Fruit fly (Drosophila melanogaster) whole organism, embryonic: ENCODE results near the gene CG15740.

ENCODE experiments used
- CG13424 ChIP-seq: fragments of 200-800 bp; sonication (Bioruptor generic); optimal IDR thresholded peaks from 2 replicates; lab custom pipeline; 2019; ENCODE audit warnings: missing biosample characterization, mild to moderate bottlenecking, missing genetic modification characterization, moderate library complexity
- CG14050 ChIP-seq: fragments of 200-800 bp; sonication (Bioruptor generic); IDR thresholded peaks from 3 replicates; pipeline ENCODE4 v1.3.6; 2022; ENCODE audit warnings: missing biosample characterization, missing genetic modification characterization
- CG14441 ChIP-seq: fragments of 200-800 bp; sonication (Bioruptor generic); IDR thresholded peaks from 2 replicates; pipeline ENCODE4 v1.3.6; 2022; ENCODE audit warnings: missing biosample characterization, missing genetic modification characterization
- CG14667 ChIP-seq: fragments of 200-800 bp; sonication (Bioruptor generic); IDR thresholded peaks from 2 replicates; pipeline ENCODE4 v1.3.6; 2022; ENCODE audit warnings: missing biosample characterization, missing genetic modification characterization
- CG1602 ChIP-seq: fragments of 200-800 bp; sonication (Bioruptor generic); optimal IDR thresholded peaks from 3 replicates; lab custom pipeline; 2016; ENCODE audit warnings: missing biosample characterization, missing genetic modification characterization
- CG1832 ChIP-seq: fragments of 200-800 bp; sonication (Bioruptor generic); optimal IDR thresholded peaks from 2 replicates; lab custom pipeline; 2017; ENCODE audit warnings: missing biosample characterization, mild to moderate bottlenecking, missing genetic modification characterization, inconsistent platforms
- CG18764 ChIP-seq: fragments of 200-800 bp; sonication (Bioruptor generic); optimal IDR thresholded peaks from 3 replicates; lab custom pipeline; 2016; ENCODE audit warnings: missing biosample characterization, missing genetic modification characterization
- CG3065 ChIP-seq: fragments of 200-800 bp; sonication (Bioruptor generic); optimal IDR thresholded peaks from 2 replicates; lab custom pipeline; 2016; ENCODE audit warnings: missing biosample characterization, missing genetic modification characterization
- CG33557 ChIP-seq: fragments of 200-800 bp; sonication (Bioruptor generic); optimal IDR thresholded peaks from 2 replicates; lab custom pipeline; 2019; ENCODE audit warnings: missing biosample characterization, mild to moderate bottlenecking, missing genetic modification characterization, moderate library complexity
- CG34422 ChIP-seq: fragments of 200-800 bp; sonication (Bioruptor generic); IDR thresholded peaks from 3 replicates; pipeline ENCODE4 v1.3.6; 2022; ENCODE audit warnings: missing biosample characterization, missing genetic modification characterization
- CG42726 ChIP-seq: fragments of 200-800 bp; sonication (Bioruptor generic); IDR thresholded peaks from 2 replicates; pipeline ENCODE4 v1.3.6; 2022; ENCODE audit warnings: missing biosample characterization, missing genetic modification characterization; ENCODE audit not compliant: partially characterized antibody
- CG5180 ChIP-seq: fragments of 200-800 bp; sonication (Bioruptor generic); optimal IDR thresholded peaks from 3 replicates; lab custom pipeline; 2017; ENCODE audit warnings: missing biosample characterization, missing genetic modification characterization, mild to moderate bottlenecking, moderate library complexity, missing genetic modification reagents
- CG6175 ChIP-seq: fragments of 200-800 bp; sonication (Bioruptor generic); IDR thresholded peaks from 3 replicates; pipeline ENCODE4 v1.3.6; 2022; ENCODE audit warnings: missing biosample characterization, missing genetic modification characterization
- CG6765 ChIP-seq: fragments of 200-800 bp; sonication (Bioruptor generic); optimal IDR thresholded peaks from 3 replicates; lab custom pipeline; 2017; ENCODE audit warnings: missing biosample characterization, mild to moderate bottlenecking, missing genetic modification characterization
- CG7839 ChIP-seq: fragments of 200-800 bp; sonication (Bioruptor generic); optimal IDR thresholded peaks from 3 replicates; lab custom pipeline; 2018; ENCODE audit warnings: missing biosample characterization, mild to moderate bottlenecking, missing genetic modification characterization, moderate library complexity
- CG7963 ChIP-seq: fragments of 200-800 bp; sonication (Bioruptor generic); IDR thresholded peaks from 3 replicates; pipeline ENCODE4 v1.3.6; 2022; ENCODE audit warnings: missing biosample characterization, missing genetic modification characterization; ENCODE audit not compliant: partially characterized antibody
- CG8765 ChIP-seq: fragments of 200-800 bp; sonication (Bioruptor generic); IDR thresholded peaks from 2 replicates; pipeline ENCODE4 v1.3.6; 2022; ENCODE audit warnings: missing biosample characterization, missing genetic modification characterization
- CG9817 ChIP-seq: fragments of 200-800 bp; sonication (Bioruptor generic); optimal IDR thresholded peaks from 2 replicates; lab custom pipeline; 2018; ENCODE audit warnings: missing biosample characterization, mild to moderate bottlenecking, missing genetic modification characterization, moderate library complexity
- D ChIP-seq, 2 experiments: fragments of 200-800 bp in 1 of 2; fragments of >200 bp in 1 of 2; sonication (Bioruptor generic) in 1 of 2; optimal IDR thresholded peaks; 2 replicates in 1 of 2; 3 replicates in 1 of 2; lab custom pipeline; 2017; ENCODE audit warnings: mild to moderate bottlenecking in 1 of 2, missing biosample characterization in 1 of 2, missing genetic modification characterization in 1 of 2, missing genetic modification reagents in 1 of 2
- Doc3 ChIP-seq: fragments of 200-800 bp; sonication (Bioruptor generic); IDR thresholded peaks from 3 replicates; pipeline ENCODE4 v1.3.6; 2022; ENCODE audit warnings: missing biosample characterization, missing genetic modification characterization; ENCODE audit not compliant: partially characterized antibody
- Drgx ChIP-seq: fragments of 200-800 bp; sonication (Bioruptor generic); IDR thresholded peaks from 2 replicates; pipeline ENCODE4 v1.3.6; 2022; ENCODE audit warnings: missing biosample characterization, missing genetic modification characterization
- Fer3 ChIP-seq: fragments of 200-800 bp; sonication (Bioruptor generic); optimal IDR thresholded peaks from 2 replicates; lab custom pipeline; 2018; ENCODE audit warnings: missing biosample characterization, mild to moderate bottlenecking, missing genetic modification characterization, moderate library complexity
- HHEX ChIP-seq: fragments of 200-800 bp; sonication (Bioruptor generic); optimal IDR thresholded peaks from 3 replicates; lab custom pipeline; 2017; ENCODE audit warnings: missing biosample characterization, mild to moderate bottlenecking, missing genetic modification characterization, missing genetic modification reagents
- Hr3 ChIP-seq: fragments of 200-800 bp; sonication (Bioruptor generic); optimal IDR thresholded peaks from 3 replicates; lab custom pipeline; 2016; ENCODE audit warnings: missing biosample characterization, missing genetic modification characterization
- Neu2 ChIP-seq: fragments of 200-800 bp; sonication (Bioruptor generic); optimal IDR thresholded peaks from 3 replicates; lab custom pipeline; 2016; ENCODE audit warnings: missing biosample characterization, missing genetic modification characterization, borderline replicate concordance
- Nf-YB ChIP-seq: fragments of 200-800 bp; sonication (Bioruptor generic); optimal IDR thresholded peaks from 3 replicates; lab custom pipeline; 2019; ENCODE audit warnings: missing biosample characterization, mild to moderate bottlenecking, missing genetic modification characterization, moderate library complexity
- NfI ChIP-seq: fragments of 200-800 bp; sonication (Bioruptor generic); optimal IDR thresholded peaks from 3 replicates; lab custom pipeline; 2018; ENCODE audit warnings: missing biosample characterization, mild to moderate bottlenecking, missing genetic modification characterization, moderate library complexity
- Opbp ChIP-seq: fragments of 200-800 bp; sonication (Bioruptor generic); IDR thresholded peaks from 3 replicates; pipeline ENCODE4 v1.3.6; 2022; ENCODE audit warnings: missing biosample characterization, missing genetic modification characterization; ENCODE audit not compliant: partially characterized antibody
- Six4 ChIP-seq: fragments of 200-800 bp; sonication (Bioruptor generic); optimal IDR thresholded peaks from 2 replicates; lab custom pipeline; 2016; ENCODE audit warnings: missing biosample characterization, missing genetic modification characterization
- Sry-β ChIP-seq: fragments of 200-800 bp; sonication (Bioruptor generic); optimal IDR thresholded peaks from 2 replicates; lab custom pipeline; 2018; ENCODE audit warnings: missing biosample characterization, mild to moderate bottlenecking, missing genetic modification characterization, moderate library complexity
- cato ChIP-seq: fragments of 200-800 bp; sonication (Bioruptor generic); optimal IDR thresholded peaks from 2 replicates; lab custom pipeline; 2016; ENCODE audit warnings: missing biosample characterization, missing genetic modification characterization, borderline replicate concordance
- corto ChIP-seq: fragments of 200-800 bp; sonication (Bioruptor generic); optimal IDR thresholded peaks from 2 replicates; lab custom pipeline; 2016; ENCODE audit warnings: missing biosample characterization, mild to moderate bottlenecking, missing genetic modification characterization, moderate library complexity
- en ChIP-seq: fragments of 200-800 bp; sonication (Bioruptor generic); optimal IDR thresholded peaks from 2 replicates; lab custom pipeline; 2016; ENCODE audit warnings: missing biosample characterization, missing genetic modification characterization
- fd3F ChIP-seq: fragments of 200-800 bp; sonication (Bioruptor generic); optimal IDR thresholded peaks from 2 replicates; lab custom pipeline; 2018; ENCODE audit warnings: missing biosample characterization, mild to moderate bottlenecking, missing genetic modification characterization, moderate library complexity
- ftz-f1 ChIP-seq: fragments of 200-800 bp; sonication (Bioruptor generic); optimal IDR thresholded peaks from 2 replicates; lab custom pipeline; 2016; ENCODE audit warnings: missing biosample characterization, missing genetic modification characterization
- gem ChIP-seq: fragments of 200-800 bp; sonication (Bioruptor generic); optimal IDR thresholded peaks from 2 replicates; lab custom pipeline; 2019; ENCODE audit warnings: missing biosample characterization, mild to moderate bottlenecking, missing genetic modification characterization, moderate library complexity
- h ChIP-seq: fragments of >200 bp; optimal IDR thresholded peaks from 2 replicates; lab custom pipeline; 2017
- ham ChIP-seq: fragments of 200-800 bp; sonication (Bioruptor generic); IDR thresholded peaks from 2 replicates; pipeline ENCODE4 v1.3.6; 2022; ENCODE audit warnings: missing biosample characterization, missing genetic modification characterization
- jing ChIP-seq: fragments of 200-800 bp; sonication (Bioruptor generic); optimal IDR thresholded peaks from 2 replicates; lab custom pipeline; 2018; ENCODE audit warnings: missing biosample characterization, mild to moderate bottlenecking, missing genetic modification characterization
- jumu ChIP-seq: fragments of 200-800 bp; sonication (Bioruptor generic); optimal IDR thresholded peaks from 3 replicates; lab custom pipeline; 2016; ENCODE audit warnings: missing biosample characterization, missing genetic modification characterization
- klu ChIP-seq: fragments of 200-800 bp; sonication (Bioruptor generic); IDR thresholded peaks from 2 replicates; pipeline ENCODE4 v1.3.6; 2022; ENCODE audit warnings: missing biosample characterization, missing genetic modification characterization
- lilli ChIP-seq: fragments of 200-800 bp; sonication (Bioruptor generic); optimal IDR thresholded peaks from 3 replicates; lab custom pipeline; 2016; ENCODE audit warnings: missing biosample characterization, missing genetic modification characterization
- lola ChIP-seq, 3 experiments: fragments of >200 bp in 2 of 3; fragments of 200-800 bp in 1 of 3; sonication (Bioruptor generic) in 1 of 3; optimal IDR thresholded peaks; 2 replicates each; lab custom pipeline; 2017 to 2019; ENCODE audit warnings: missing biosample characterization in 3 of 3, missing genetic modification characterization in 3 of 3, mild to moderate bottlenecking in 1 of 3, moderate library complexity in 1 of 3
- onecut ChIP-seq: fragments of 200-800 bp; sonication (Bioruptor generic); IDR thresholded peaks from 2 replicates; pipeline ENCODE4 v1.3.6; 2022; ENCODE audit warnings: missing biosample characterization, missing genetic modification characterization
- pum ChIP-seq: fragments of 200-800 bp; sonication (Bioruptor generic); optimal IDR thresholded peaks from 2 replicates; lab custom pipeline; 2016; ENCODE audit warnings: missing biosample characterization, missing genetic modification characterization
- salm ChIP-seq: fragments of 200-800 bp; sonication (Bioruptor generic); optimal IDR thresholded peaks from 2 replicates; lab custom pipeline; 2018; ENCODE audit warnings: missing biosample characterization, mild to moderate bottlenecking, missing genetic modification characterization
- sens ChIP-seq: fragments of 200-800 bp; sonication (Bioruptor generic); peaks from one replicate; lab custom pipeline; 2016; ENCODE audit warnings: missing biosample characterization, missing genetic modification characterization
- sima ChIP-seq: fragments of 200-800 bp; sonication (Bioruptor generic); optimal IDR thresholded peaks from 2 replicates; lab custom pipeline; 2016; ENCODE audit warnings: missing biosample characterization, missing genetic modification characterization
- sisA ChIP-seq: fragments of 200-800 bp; sonication (Bioruptor generic); IDR thresholded peaks from 2 replicates; pipeline ENCODE4 v1.3.6; 2022; ENCODE audit warnings: missing biosample characterization, missing genetic modification characterization
- slou ChIP-seq: fragments of 200-800 bp; sonication (Bioruptor generic); optimal IDR thresholded peaks from 3 replicates; lab custom pipeline; 2016; ENCODE audit warnings: missing biosample characterization, missing genetic modification characterization
- sug ChIP-seq: fragments of 200-800 bp; optimal IDR thresholded peaks from 2 replicates; lab custom pipeline; 2019; ENCODE audit warnings: missing biosample characterization, mild to moderate bottlenecking, missing genetic modification characterization, moderate library complexity

CG15740 gene

DNA sequence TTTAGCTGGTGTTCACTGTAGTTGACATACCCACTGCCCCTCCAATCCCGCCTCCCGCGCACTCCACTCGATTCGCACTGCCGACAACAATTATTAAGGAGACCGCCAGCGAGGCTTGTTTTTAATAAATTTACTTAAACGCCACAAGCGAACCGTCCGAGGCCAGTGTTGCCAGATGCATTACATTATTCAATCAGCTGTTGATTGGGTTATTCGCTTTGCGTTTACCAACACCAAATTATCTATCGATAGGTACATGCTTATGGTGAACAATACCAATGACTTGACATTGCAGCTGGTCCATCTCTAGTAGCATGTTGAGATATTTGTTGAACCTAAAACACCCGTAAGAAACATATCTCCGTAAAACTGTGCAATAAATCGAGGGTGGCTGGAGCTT, 41.1 kb upstream of the CG15740 start, which contains the start of the genes CG10353 and SelG (continued):
- TF ChIP-seq CG7963 (GFP tag; lab: Robert Waterston, UW) = peak; percentile 63; the same call in 2 of the 3 replicates
- TF ChIP-seq h (lab: Kevin White, UChicago) = no peak
- peak; percentile 13 for TF ChIP-seq CG13424 (tag; lab: Kevin White, UChicago)
- TF ChIP-seq NfI (GFP tag; lab: Kevin White, UChicago) = peak; percentile 26
- TF ChIP-seq salm (tag; lab: Kevin White, UChicago) = no peak
- TF ChIP-seq CG8765 (GFP tag; lab: Robert Waterston, UW) = no peak
- TF ChIP-seq Drgx = no peak
- peak; percentile 11 for TF ChIP-seq Hr3
- TF ChIP-seq CG14667 (GFP tag; lab: Robert Waterston, UW) = no peak
- TF ChIP-seq Nf-YB = no peak
- peak; percentile 36 for TF ChIP-seq jumu (GFP tag; lab: Kevin White, UChicago)
- peak; percentile 2 for TF ChIP-seq HHEX
- TF ChIP-seq CG6175 (GFP tag; lab: Robert Waterston, UW) = no peak
- no peak for TF ChIP-seq jing (GFP tag; lab: Kevin White, UChicago)
- TF ChIP-seq CG7839 = peak; percentile 17
- no peak for TF ChIP-seq CG3065 (GFP tag; lab: Kevin White, UChicago)
- TF ChIP-seq sug (tag; lab: Kevin White, UChicago) = peak; percentile 31
- peak; percentile 27 for TF ChIP-seq CG18764 (GFP tag; lab: Kevin White, UChicago)
- TF ChIP-seq CG5180 = no peak
- TF ChIP-seq CG14441 (GFP tag; lab: Robert Waterston, UW) = no peak
- TF ChIP-seq lilli (GFP tag; lab: Kevin White, UChicago) = peak; percentile 67
- no peak for TF ChIP-seq onecut (GFP tag; lab: Robert Waterston, UW)
- TF ChIP-seq en = no peak
- no peak for TF ChIP-seq CG33557 (GFP tag; lab: Kevin White, UChicago)
- no peak for TF ChIP-seq klu (GFP tag; lab: Robert Waterston, UW)
- TF ChIP-seq fd3F (GFP tag; lab: Kevin White, UChicago) = no peak
- no peak for TF ChIP-seq ham (GFP tag; lab: Robert Waterston, UW)
- peak; percentile 21 for TF ChIP-seq pum
- no peak for TF ChIP-seq sima (GFP tag; lab: Kevin White, UChicago)
- no peak for TF ChIP-seq CG6765 (GFP tag; lab: Kevin White, UChicago)
- TF ChIP-seq sisA (GFP tag; lab: Robert Waterston, UW) = no peak
- TF ChIP-seq corto (GFP tag; lab: Kevin White, UChicago) = no peak
- no peak for TF ChIP-seq Sry-β (GFP tag; lab: Kevin White, UChicago)
- peak; percentile 85 for TF ChIP-seq sens (GFP tag; lab: Kevin White, UChicago)
- no peak for TF ChIP-seq cato (GFP tag; lab: Kevin White, UChicago)
- TF ChIP-seq ftz-f1 = peak; percentile 61
- peak; percentile 89 for TF ChIP-seq Opbp
- no peak for TF ChIP-seq Six4 (GFP tag; lab: Kevin White, UChicago)
- TF ChIP-seq CG14050 (GFP tag; lab: Robert Waterston, UW) = no peak
- peak; percentile 74; the same call in 2 of the 3 replicates for TF ChIP-seq Doc3 (GFP tag; lab: Robert Waterston, UW)
- peak; percentile 11 for TF ChIP-seq gem (tag; lab: Kevin White, UChicago)
- no peak for TF ChIP-seq slou (GFP tag; lab: Kevin White, UChicago)
- TF ChIP-seq D (optimal IDR thresholded peaks at IDR 0.05; lab: Kevin White, UChicago) = no peak
- no peak for TF ChIP-seq D (GFP tag; optimal IDR thresholded peaks at IDR 0.05; lab: Kevin White, UChicago)
- no peak for TF ChIP-seq lola (GFP tag; optimal IDR thresholded peaks at IDR 0.05; lab: Kevin White, UChicago)
- TF ChIP-seq CG42726 (GFP tag; lab: Robert Waterston, UW) = peak; percentile 70; the same call in 1 of the 2 replicates
- no peak for TF ChIP-seq CG9817 (tag; lab: Kevin White, UChicago)
- TF ChIP-seq CG1832 (GFP tag; lab: Kevin White, UChicago) = no peak
- TF ChIP-seq CG34422 (GFP tag; lab: Robert Waterston, UW) = no peak
- TF ChIP-seq CG1602 = no peak
- TF ChIP-seq Fer3 (tag; lab: Kevin White, UChicago) = no peak
- no peak for TF ChIP-seq Neu2 (GFP tag; lab: Kevin White, UChicago)
